Worm (Caenorhabditis elegans): Measurements from ENCODE around the gene ifa-3.

Gene ifa-3

ce11 chrX:16300422-16300821 is 30.6 kb upstream of the ifa-3 start (continued):
- peak; percentile 72 for TF ChIP-seq B0261.1 (tag; optimal IDR thresholded peaks at IDR 0.05)
- TF ChIP-seq mxl-1 (tag; optimal IDR thresholded peaks at IDR 0.05) = peak; percentile 46
- no peak for TF ChIP-seq sptf-2 (GFP tag; optimal IDR thresholded peaks at IDR 0.05)
- TF ChIP-seq snpc-3.4 (tag; optimal IDR thresholded peaks at IDR 0.05) = peak; percentile 72
- TF ChIP-seq ceh-40 (GFP tag; IDR thresholded peaks at IDR 0.05) = 0 out of 2 replicates have a peak, but pooled peaks have one; percentile 50
- no peak for TF ChIP-seq nhr-27 (tag; optimal IDR thresholded peaks at IDR 0.05)
- peak; percentile 6 for TF ChIP-seq chd-7 (tag; optimal IDR thresholded peaks at IDR 0.05)
- TF ChIP-seq nhr-90 (tag; optimal IDR thresholded peaks at IDR 0.05) = peak; percentile 63
- peak in 1 of 2 experiments; percentile 27 for TF ChIP-seq let-607 (tag; optimal IDR thresholded peaks at IDR 0.05)
- peak; percentile 12 for TF ChIP-seq ccch-3 (GFP tag; optimal IDR thresholded peaks at IDR 0.05)
- peak; percentile 4 for TF ChIP-seq athp-1 (tag; optimal IDR thresholded peaks at IDR 0.05)
- TF ChIP-seq ceh-27 (GFP tag; optimal IDR thresholded peaks at IDR 0.05) = no peak
- TF ChIP-seq zfh-2 (GFP tag; conservative IDR thresholded peaks at IDR 0.05) = no peak
- peak; percentile 65 for TF ChIP-seq ceh-79 (tag; optimal IDR thresholded peaks at IDR 0.05)
- no peak for TF ChIP-seq ets-4 (GFP tag; optimal IDR thresholded peaks at IDR 0.05)
- TF ChIP-seq madf-6 (GFP tag; IDR thresholded peaks at IDR 0.05) = peak; percentile 45
- no peak for TF ChIP-seq F37B4.10 (GFP tag; IDR thresholded peaks at IDR 0.05)
- peak; percentile 86 for TF ChIP-seq D2030.7 (GFP tag; IDR thresholded peaks at IDR 0.05)
- peak; percentile 71 for TF ChIP-seq snpc-4 (GFP tag; optimal IDR thresholded peaks at IDR 0.05)
- peak in 3 of 4 experiments; percentile 58 to 76 (median 61) for TF ChIP-seq snpc-4 (tag; optimal IDR thresholded peaks at IDR 0.05)
- TF ChIP-seq egl-44 (GFP tag; IDR thresholded peaks at IDR 0.05) = no peak
- peak; percentile 52; the same call in 1 of the 2 replicates for TF ChIP-seq rcor-1 (GFP tag; IDR thresholded peaks at IDR 0.05)
- no peak for TF ChIP-seq mes-4 (tag; optimal IDR thresholded peaks at IDR 0.05)
- peak; percentile 59 for TF ChIP-seq hmg-1.2 (GFP tag; IDR thresholded peaks at IDR 0.05)
- no peak for TF ChIP-seq dpl-1 (GFP tag; optimal IDR thresholded peaks at IDR 0.05)
- TF ChIP-seq attf-5 (GFP tag; optimal IDR thresholded peaks at IDR 0.05) = peak; percentile 18
- TF ChIP-seq F23B12.7 (tag; optimal IDR thresholded peaks at IDR 0.05; ENCODE audit: insufficient read depth) = no peak
- TF ChIP-seq dox-1 (GFP tag; IDR thresholded peaks at IDR 0.05) = peak; percentile 62

- no peak for TF ChIP-seq unc-62 (GFP tag; optimal IDR thresholded peaks at IDR 0.05)
- TF ChIP-seq K12H6.12 (tag; optimal IDR thresholded peaks at IDR 0.05) = no peak
- TF ChIP-seq nhr-90 (tag; optimal IDR thresholded peaks at IDR 0.05) = no peak
- no peak for TF ChIP-seq efl-1 (GFP tag; optimal IDR thresholded peaks at IDR 0.05)
- TF ChIP-seq chd-7 (tag; optimal IDR thresholded peaks at IDR 0.05) = no peak
- TF ChIP-seq C06A6.2 (GFP tag; conservative IDR thresholded peaks at IDR 0.05) = no peak
- no peak for TF ChIP-seq snpc-1.1 (tag; optimal IDR thresholded peaks at IDR 0.05; ENCODE audit: insufficient read depth)
- TF ChIP-seq let-607 (tag; optimal IDR thresholded peaks at IDR 0.05) = no peak
- no peak for TF ChIP-seq ekl-4 (GFP tag; IDR thresholded peaks at IDR 0.05)
- no peak for TF ChIP-seq ets-4 (GFP tag; optimal IDR thresholded peaks at IDR 0.05)
- TF ChIP-seq nfya-1 (tag; optimal IDR thresholded peaks at IDR 0.05; ENCODE audit: borderline replicate concordance, insufficient read depth) = no peak
- TF ChIP-seq D2030.7 (GFP tag; IDR thresholded peaks at IDR 0.05) = peak; percentile 35; the same call in 1 of the 2 replicates
- TF ChIP-seq ZK185.1 (tag; optimal IDR thresholded peaks at IDR 0.05; ENCODE audit: poor library complexity, severe bottlenecking) = no peak
- no peak for TF ChIP-seq zim-3 (tag; optimal IDR thresholded peaks at IDR 0.05)
- peak; percentile 44 for TF ChIP-seq rpc-1 (optimal IDR thresholded peaks at IDR 0.05)
- no peak for TF ChIP-seq rpc-1 (tag; optimal IDR thresholded peaks at IDR 0.05)
- TF ChIP-seq hmg-1.2 (GFP tag; IDR thresholded peaks at IDR 0.05) = 0 out of 2 replicates have a peak, but pooled peaks have one; percentile 35
- TF ChIP-seq F57A8.1 (GFP tag; optimal IDR thresholded peaks at IDR 0.05) = no peak
- TF ChIP-seq tbp1 (GFP tag; optimal IDR thresholded peaks at IDR 0.05) = peak; percentile 83
- TF ChIP-seq lsl-1 (GFP tag; optimal IDR thresholded peaks at IDR 0.05) = no peak
- 0 out of 2 replicates have a peak, but pooled peaks have one; percentile 37 for TF ChIP-seq Y56A3A.18 (GFP tag; IDR thresholded peaks at IDR 0.05)
- TF ChIP-seq egrh-3 (GFP tag; IDR thresholded peaks at IDR 0.05) = no peak
- 0 out of 2 replicates have a peak, but pooled peaks have one; percentile 40 for TF ChIP-seq lin-26 (GFP tag; IDR thresholded peaks at IDR 0.05)
- TF ChIP-seq F52B5.7 (tag; optimal IDR thresholded peaks at IDR 0.05) = no peak
- TF ChIP-seq F37B4.10 (GFP tag; IDR thresholded peaks at IDR 0.05) = no peak
- no peak for TF ChIP-seq snpc-1.3 (tag; optimal IDR thresholded peaks at IDR 0.05; ENCODE audit: insufficient read depth)
These were observed 30.0 kb upstream of the ifa-3 start, which contains the start of gene twk-21 for ce11 chrX:16299859-16300258. Gene twk-21 (plus strand): TSS chrX:16299892.

All from whole organism, young adult.